Fruit fly (Drosophila melanogaster) whole organism, embryonic: Measurements from ENCODE around the gene CG2772.

Experiments
- Aef1 ChIP-seq: fragments of 200-800 bp; sonication (Bioruptor generic); IDR thresholded peaks from 3 replicates; pipeline ENCODE4 v1.3.6; 2022; ENCODE audit warnings: missing biosample characterization, missing genetic modification characterization
- Bteb2 ChIP-seq: fragments of 200-800 bp; sonication (Bioruptor generic); optimal IDR thresholded peaks from 2 replicates; lab custom pipeline; 2016; ENCODE audit warnings: missing biosample characterization, missing genetic modification characterization
- CG10267 ChIP-seq: fragments of 200-800 bp; sonication (Bioruptor generic); optimal IDR thresholded peaks from 2 replicates; lab custom pipeline; 2018; ENCODE audit warnings: missing biosample characterization, mild to moderate bottlenecking, missing genetic modification characterization, moderate library complexity
- CG10274 ChIP-seq: fragments of 200-800 bp; sonication (Bioruptor generic); optimal IDR thresholded peaks from 3 replicates; lab custom pipeline; 2017; ENCODE audit warnings: missing biosample characterization, mild to moderate bottlenecking, missing genetic modification characterization
- CG10366 ChIP-seq: fragments of 200-800 bp; sonication (Bioruptor generic); IDR thresholded peaks from 2 replicates; pipeline ENCODE4 v1.3.6; 2022; ENCODE audit warnings: missing biosample characterization, missing genetic modification characterization
- CG11560 ChIP-seq: fragments of 200-800 bp; sonication (Bioruptor generic); IDR thresholded peaks from 3 replicates; pipeline ENCODE4 v1.3.6; 2022; ENCODE audit warnings: missing biosample characterization, missing genetic modification characterization
- CG12155 ChIP-seq: fragments of 200-800 bp; sonication (Bioruptor generic); optimal IDR thresholded peaks from 3 replicates; lab custom pipeline; 2016; ENCODE audit warnings: missing biosample characterization, missing genetic modification characterization
- CG12744 ChIP-seq: fragments of 200-800 bp; sonication (Bioruptor generic); optimal IDR thresholded peaks from 2 replicates; lab custom pipeline; 2016; ENCODE audit warnings: missing biosample characterization, missing genetic modification characterization
- CG12942 ChIP-seq: fragments of 200-800 bp; sonication (Bioruptor generic); optimal IDR thresholded peaks from 3 replicates; lab custom pipeline; 2016; ENCODE audit warnings: missing biosample characterization, missing genetic modification characterization
- CG13296 ChIP-seq: fragments of 200-800 bp; sonication (Bioruptor generic); optimal IDR thresholded peaks from 3 replicates; lab custom pipeline; 2018; ENCODE audit warnings: missing biosample characterization, mild to moderate bottlenecking, missing genetic modification characterization
- CG14965 ChIP-seq: fragments of 200-800 bp; sonication (Bioruptor generic); optimal IDR thresholded peaks from 2 replicates; lab custom pipeline; 2016; ENCODE audit warnings: missing biosample characterization, missing genetic modification characterization, borderline replicate concordance
- CG15073 ChIP-seq: fragments of 200-800 bp; sonication (Bioruptor generic); optimal IDR thresholded peaks from 2 replicates; lab custom pipeline; 2016; ENCODE audit warnings: missing biosample characterization, missing genetic modification characterization
- CG1529 ChIP-seq: fragments of 200-800 bp; sonication (Bioruptor generic); optimal IDR thresholded peaks from 3 replicates; lab custom pipeline; 2018; ENCODE audit warnings: missing biosample characterization, missing genetic modification characterization
- CG1602 ChIP-seq: fragments of 200-800 bp; sonication (Bioruptor generic); optimal IDR thresholded peaks from 3 replicates; lab custom pipeline; 2016; ENCODE audit warnings: missing biosample characterization, missing genetic modification characterization
- CG17359 ChIP-seq: fragments of 200-800 bp; sonication (Bioruptor generic); optimal IDR thresholded peaks from 3 replicates; lab custom pipeline; 2018; ENCODE audit warnings: missing biosample characterization, mild to moderate bottlenecking, missing genetic modification characterization, moderate library complexity
- CG1832 ChIP-seq: fragments of 200-800 bp; sonication (Bioruptor generic); optimal IDR thresholded peaks from 2 replicates; lab custom pipeline; 2017; ENCODE audit warnings: missing biosample characterization, mild to moderate bottlenecking, missing genetic modification characterization, inconsistent platforms
- CG6175 ChIP-seq: fragments of 200-800 bp; sonication (Bioruptor generic); IDR thresholded peaks from 3 replicates; pipeline ENCODE4 v1.3.6; 2022; ENCODE audit warnings: missing biosample characterization, missing genetic modification characterization
- CG6272 ChIP-seq: fragments of 200-800 bp; sonication (Bioruptor generic); IDR thresholded peaks from 2 replicates; pipeline ENCODE4 v1.3.6; 2022; ENCODE audit warnings: missing biosample characterization, missing genetic modification characterization
- CG6683 ChIP-seq: fragments of 200-800 bp; sonication (Bioruptor generic); optimal IDR thresholded peaks from 2 replicates; lab custom pipeline; 2017; ENCODE audit warnings: missing biosample characterization, mild to moderate bottlenecking, missing genetic modification characterization, missing genetic modification reagents
- CG9797 ChIP-seq: fragments of 200-800 bp; sonication (Bioruptor generic); optimal IDR thresholded peaks from 3 replicates; lab custom pipeline; 2018; ENCODE audit warnings: missing biosample characterization, mild to moderate bottlenecking, missing genetic modification characterization
- CG9817 ChIP-seq: fragments of 200-800 bp; sonication (Bioruptor generic); optimal IDR thresholded peaks from 2 replicates; lab custom pipeline; 2018; ENCODE audit warnings: missing biosample characterization, mild to moderate bottlenecking, missing genetic modification characterization, moderate library complexity
- CG9932 ChIP-seq: fragments of 200-800 bp; sonication (Bioruptor generic); IDR thresholded peaks from 2 replicates; pipeline ENCODE4 v1.3.6; 2022; ENCODE audit warnings: missing biosample characterization, missing genetic modification characterization
- CHES-1-like ChIP-seq: fragments of 200-800 bp; sonication (Bioruptor generic); optimal IDR thresholded peaks from 2 replicates; lab custom pipeline; 2016; ENCODE audit warnings: missing biosample characterization, missing genetic modification characterization
- D19A ChIP-seq: fragments of 200-800 bp; optimal IDR thresholded peaks from 3 replicates; lab custom pipeline; 2019; ENCODE audit warnings: missing biosample characterization, mild to moderate bottlenecking, missing genetic modification characterization, moderate library complexity
- ERR ChIP-seq: fragments of 200-800 bp; sonication (Bioruptor generic); optimal IDR thresholded peaks from 2 replicates; lab custom pipeline; 2016; ENCODE audit warnings: missing biosample characterization, missing genetic modification characterization
- Gsc ChIP-seq: fragments of 200-800 bp; sonication (Bioruptor generic); IDR thresholded peaks from 2 replicates; pipeline ENCODE4 v1.3.6; 2022; ENCODE audit warnings: missing biosample characterization, missing genetic modification characterization
- Hr51 ChIP-seq, 2 experiments: fragments of 200-800 bp; sonication (Bioruptor generic); optimal IDR thresholded peaks; 2 replicates in 1 of 2; 3 replicates in 1 of 2; lab custom pipeline; 2016 to 2018; ENCODE audit warnings: missing biosample characterization in 2 of 2, missing genetic modification characterization in 2 of 2, mild to moderate bottlenecking in 1 of 2, moderate library complexity in 1 of 2
- Lim3 ChIP-seq: fragments of 200-800 bp; sonication (Bioruptor generic); IDR thresholded peaks from 2 replicates; pipeline ENCODE4 v1.3.6; 2022; ENCODE audit warnings: missing biosample characterization, missing genetic modification characterization
- MBD-R2 ChIP-seq: fragments of 200-800 bp; sonication (Bioruptor generic); IDR thresholded peaks from 2 replicates; pipeline ENCODE4 v1.3.6; 2022; ENCODE audit warnings: missing biosample characterization, missing genetic modification characterization
- Med ChIP-seq: fragments of 200-800 bp; sonication (Bioruptor generic); peaks from one replicate; lab custom pipeline; 2016; ENCODE audit warnings: missing biosample characterization, missing genetic modification characterization, mild to moderate bottlenecking, inconsistent platforms, moderate library complexity
- Nf-YA ChIP-seq: fragments of 200-800 bp; sonication (Bioruptor generic); IDR thresholded peaks from 2 replicates; pipeline ENCODE4 v1.3.6; 2022; ENCODE audit warnings: missing biosample characterization, missing genetic modification characterization
- Nf-YB ChIP-seq: fragments of 200-800 bp; sonication (Bioruptor generic); optimal IDR thresholded peaks from 3 replicates; lab custom pipeline; 2019; ENCODE audit warnings: missing biosample characterization, mild to moderate bottlenecking, missing genetic modification characterization, moderate library complexity
- Sry-δ ChIP-seq: fragments of 200-800 bp; sonication (Bioruptor generic); optimal IDR thresholded peaks from 2 replicates; lab custom pipeline; 2016; ENCODE audit warnings: missing biosample characterization, missing genetic modification characterization
- abd-A ChIP-seq: fragments of 200-800 bp; sonication (Bioruptor generic); optimal IDR thresholded peaks from 3 replicates; lab custom pipeline; 2019; ENCODE audit warnings: missing biosample characterization, mild to moderate bottlenecking, missing genetic modification characterization, moderate library complexity
- ase ChIP-seq: fragments of 200-800 bp; sonication (Bioruptor generic); IDR thresholded peaks from 3 replicates; pipeline ENCODE4 v1.3.6; 2022; ENCODE audit warnings: missing biosample characterization, missing genetic modification characterization
- ash1 ChIP-seq: fragments of 200-800 bp; sonication (Bioruptor generic); optimal IDR thresholded peaks from 2 replicates; lab custom pipeline; 2018; ENCODE audit warnings: missing biosample characterization, mild to moderate bottlenecking, missing genetic modification characterization
- bbx ChIP-seq: fragments of 200-800 bp; sonication (Bioruptor generic); IDR thresholded peaks from 2 replicates; pipeline ENCODE4 v1.3.6; 2022; ENCODE audit warnings: missing biosample characterization, missing genetic modification characterization; ENCODE audit not compliant: partially characterized antibody
- btn ChIP-seq: fragments of 200-800 bp; sonication (Bioruptor generic); optimal IDR thresholded peaks from 2 replicates; lab custom pipeline; 2016; ENCODE audit warnings: missing biosample characterization, missing genetic modification characterization
- caup ChIP-seq: fragments of 200-800 bp; sonication (Bioruptor generic); optimal IDR thresholded peaks from 3 replicates; lab custom pipeline; 2017; ENCODE audit warnings: missing biosample characterization, mild to moderate bottlenecking, missing genetic modification characterization, moderate library complexity; ENCODE audit not compliant: severe bottlenecking
- da ChIP-seq: fragments of 200-800 bp; sonication (Bioruptor generic); optimal IDR thresholded peaks from 2 replicates; lab custom pipeline; 2016; ENCODE audit warnings: missing biosample characterization, missing genetic modification characterization
- dimm ChIP-seq: fragments of 200-800 bp; sonication (Bioruptor generic); IDR thresholded peaks from 2 replicates; pipeline ENCODE4 v1.3.6; 2022; ENCODE audit warnings: missing biosample characterization, missing genetic modification characterization
- hkb ChIP-seq, 2 experiments: fragments of 200-800 bp in 1 of 2; fragments of >200 bp in 1 of 2; sonication (Bioruptor generic) in 1 of 2; IDR thresholded peaks in 1 of 2; optimal IDR thresholded peaks in 1 of 2; 2 replicates each; pipeline versions ENCODE4 v1.3.6 to Lab custom; 2017 to 2022; ENCODE audit warnings: missing biosample characterization in 1 of 2, missing genetic modification characterization in 1 of 2
- pros ChIP-seq: fragments of 200-800 bp; sonication (Bioruptor generic); optimal IDR thresholded peaks from 3 replicates; lab custom pipeline; 2019; ENCODE audit warnings: missing biosample characterization, mild to moderate bottlenecking, missing genetic modification characterization, moderate library complexity
- pzg ChIP-seq: fragments of 200-800 bp; sonication (Bioruptor generic); optimal IDR thresholded peaks from 3 replicates; lab custom pipeline; 2018; ENCODE audit warnings: missing biosample characterization, mild to moderate bottlenecking, missing genetic modification characterization, moderate library complexity
- seq ChIP-seq: fragments of 200-800 bp; sonication (Bioruptor generic); IDR thresholded peaks from 2 replicates; pipeline ENCODE4 v1.3.6; 2022; ENCODE audit warnings: missing biosample characterization, missing genetic modification characterization
- slbo ChIP-seq: fragments of 200-800 bp; sonication (Bioruptor generic); IDR thresholded peaks from 2 replicates; pipeline ENCODE4 v1.3.6; 2022; ENCODE audit warnings: missing biosample characterization, missing genetic modification characterization
- slp2 ChIP-seq: fragments of 200-800 bp; sonication (Bioruptor generic); optimal IDR thresholded peaks from 2 replicates; lab custom pipeline; 2016; ENCODE audit warnings: missing biosample characterization, missing genetic modification characterization
- tgo ChIP-seq: fragments of 200-800 bp; sonication (Bioruptor generic); IDR thresholded peaks from 3 replicates; pipeline ENCODE4 v1.3.6; 2022; ENCODE audit warnings: missing biosample characterization, missing genetic modification characterization
- tll ChIP-seq, 2 experiments: fragments of 200-800 bp in 1 of 2; fragments of >200 bp in 1 of 2; sonication (Bioruptor generic) in 1 of 2; optimal IDR thresholded peaks; 2 replicates each; lab custom pipeline; 2017 to 2019; ENCODE audit warnings: missing biosample characterization in 2 of 2, missing genetic modification characterization in 2 of 2, mild to moderate bottlenecking in 1 of 2, moderate library complexity in 1 of 2
- trem ChIP-seq: fragments of 200-800 bp; optimal IDR thresholded peaks from 3 replicates; lab custom pipeline; 2019; ENCODE audit warnings: missing biosample characterization, mild to moderate bottlenecking, missing genetic modification characterization, moderate library complexity
- wor ChIP-seq: fragments of 200-800 bp; sonication (Bioruptor generic); IDR thresholded peaks from 2 replicates; pipeline ENCODE4 v1.3.6; 2022; ENCODE audit warnings: missing biosample characterization, missing genetic modification characterization

The CG2772 gene

DNA sequence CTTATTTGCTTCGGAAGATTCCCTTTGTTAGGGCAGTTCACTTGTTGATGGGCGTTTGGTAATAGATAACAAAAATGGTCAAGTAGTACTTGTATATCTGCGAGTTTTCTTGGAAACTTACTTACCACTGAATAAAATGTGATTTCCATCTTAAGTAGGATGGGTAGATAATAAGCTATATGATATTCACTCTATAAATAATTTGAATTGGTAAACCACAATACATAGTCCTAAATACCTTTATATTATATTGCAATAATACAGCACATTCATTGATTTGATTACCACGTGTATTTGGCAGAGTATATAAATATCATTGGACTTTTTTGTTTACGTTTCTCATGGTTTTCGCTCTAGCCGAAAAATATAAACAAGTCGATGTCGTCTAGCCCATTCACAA lies 30.2 kb downstream of the CG2772 start (continued):
- TF ChIP-seq ase (GFP tag; lab: Robert Waterston, UW) (0 out of 3 replicates have a peak, but pooled peaks have one; percentile 32), D19A (tag; lab: Kevin White, UChicago) (peak; percentile 94), CG9797 (GFP tag; lab: Kevin White, UChicago) (no peak), CG15073 (GFP tag; lab: Kevin White, UChicago) (no peak), CG12744 (GFP tag; lab: Kevin White, UChicago) (peak; percentile 26), ERR (GFP tag; lab: Kevin White, UChicago) (no peak), Nf-YA (GFP tag; lab: Robert Waterston, UW) (no peak), CG13296 (peak; percentile 69), CG12155 (GFP tag; lab: Kevin White, UChicago) (peak; percentile 53), bbx (GFP tag; lab: Robert Waterston, UW) (no peak), wor (GFP tag; lab: Robert Waterston, UW) (peak; percentile 35; the same call in 1 of the 2 replicates), CG14965 (no peak), CG1602 (peak; percentile 16), Lim3 (GFP tag; lab: Robert Waterston, UW) (no peak), Sry-δ (GFP tag; lab: Kevin White, UChicago) (no peak), CG10274 (peak; percentile 48), CG12942 (GFP tag; lab: Kevin White, UChicago) (no peak), CG11560 (tag; lab: Robert Waterston, UW) (no peak), Nf-YB (GFP tag; lab: Kevin White, UChicago) (no peak), Gsc (GFP tag; lab: Robert Waterston, UW) (no peak), slp2 (GFP tag; lab: Kevin White, UChicago) (peak; percentile 2), tll (GFP tag; optimal IDR thresholded peaks at IDR 0.05; lab: Kevin White, UChicago) (no peak), seq (peak; percentile 41), Hr51 (GFP tag; optimal IDR thresholded peaks at IDR 0.05; lab: Kevin White, UChicago) (peak in 1 of 2 experiments; percentile 81), CG9932 (GFP tag; lab: Robert Waterston, UW) (peak; percentile 65), CG1832 (GFP tag; lab: Kevin White, UChicago) (no peak), abd-A (no peak), CG6175 (GFP tag; lab: Robert Waterston, UW) (no peak), Med (GFP tag; lab: Kevin White, UChicago) (peak; percentile 77), CG1529 (GFP tag; lab: Kevin White, UChicago) (no peak), CG6272 (GFP tag; lab: Robert Waterston, UW) (no peak), pros (GFP tag; lab: Kevin White, UChicago) (no peak), da (no peak), trem (tag; lab: Kevin White, UChicago) (no peak), MBD-R2 (GFP tag; lab: Robert Waterston, UW) (no peak), ash1 (GFP tag; lab: Kevin White, UChicago) (no peak), btn (GFP tag; lab: Kevin White, UChicago) (no peak), Aef1 (peak; percentile 58; the same call in 2 of the 3 replicates), CG10366 (GFP tag; lab: Robert Waterston, UW) (no peak), dimm (no peak), CHES-1-like (GFP tag; lab: Kevin White, UChicago) (peak; percentile 55), pzg (GFP tag; lab: Kevin White, UChicago) (no peak), hkb (optimal IDR thresholded peaks at IDR 0.05; lab: Kevin White, UChicago) (no peak), hkb (GFP tag; IDR thresholded peaks at IDR 0.05; lab: Robert Waterston, UW) (no peak), caup (GFP tag; lab: Kevin White, UChicago) (peak; percentile 46), CG6683 (GFP tag; lab: Kevin White, UChicago) (peak; percentile 15), Bteb2 (GFP tag; lab: Kevin White, UChicago) (peak; percentile 18), slbo (GFP tag; lab: Robert Waterston, UW) (peak; percentile 71), CG17359 (tag; lab: Kevin White, UChicago) (peak; percentile 52), CG10267 (tag; lab: Kevin White, UChicago) (peak; percentile 46), CG9817 (peak; percentile 72), tgo (peak; percentile 73; the same call in 2 of the 3 replicates)
